Fruit fly (Drosophila melanogaster) whole organism, embryonic: ENCODE measurements around the gene barc.

Experiments used
- Awh ChIP-seq: fragments of 200-800 bp; sonication (Bioruptor generic); IDR thresholded peaks from 2 replicates; pipeline ENCODE4, ENCODE4 v1.3.6; 2022; ENCODE audit warnings: missing biosample characterization, missing genetic modification characterization
- CG10267 ChIP-seq: fragments of 200-800 bp; sonication (Bioruptor generic); optimal IDR thresholded peaks from 2 replicates; lab custom pipeline; 2018; ENCODE audit warnings: missing biosample characterization, mild to moderate bottlenecking, missing genetic modification characterization, moderate library complexity
- CG10654 ChIP-seq: fragments of 200-800 bp; sonication (Bioruptor generic); optimal IDR thresholded peaks from 2 replicates; lab custom pipeline; 2016; ENCODE audit warnings: missing biosample characterization, missing genetic modification characterization
- CG10979 ChIP-seq: fragments of 200-800 bp; sonication (Bioruptor generic); optimal IDR thresholded peaks from 2 replicates; lab custom pipeline; 2018; ENCODE audit warnings: missing biosample characterization, mild to moderate bottlenecking, missing genetic modification characterization, moderate library complexity
- CG12104 ChIP-seq: fragments of 200-800 bp; sonication (Bioruptor generic); optimal IDR thresholded peaks from 3 replicates; lab custom pipeline; 2016; ENCODE audit warnings: missing biosample characterization, missing genetic modification characterization
- CG14014 ChIP-seq: fragments of 200-800 bp; sonication (Bioruptor generic); IDR thresholded peaks from 2 replicates; pipeline ENCODE4 v1.3.6; 2022; ENCODE audit warnings: missing biosample characterization, missing genetic modification characterization
- CG14965 ChIP-seq: fragments of 200-800 bp; sonication (Bioruptor generic); optimal IDR thresholded peaks from 2 replicates; lab custom pipeline; 2016; ENCODE audit warnings: missing biosample characterization, missing genetic modification characterization, borderline replicate concordance
- CG15514 ChIP-seq: fragments of 200-800 bp; sonication (Bioruptor generic); optimal IDR thresholded peaks from 3 replicates; lab custom pipeline; 2017; ENCODE audit warnings: missing biosample characterization, missing genetic modification characterization, mild to moderate bottlenecking, moderate library complexity, missing genetic modification reagents
- CG17385 ChIP-seq: fragments of 200-800 bp; sonication (Bioruptor generic); optimal IDR thresholded peaks from 3 replicates; lab custom pipeline; 2018; ENCODE audit warnings: missing biosample characterization, mild to moderate bottlenecking, missing genetic modification characterization
- CG17802 ChIP-seq: fragments of 200-800 bp; sonication (Bioruptor generic); optimal IDR thresholded peaks from 2 replicates; lab custom pipeline; 2018; ENCODE audit warnings: missing biosample characterization, mild to moderate bottlenecking, missing genetic modification characterization, moderate library complexity
- CG18011 ChIP-seq: fragments of 200-800 bp; sonication (Bioruptor generic); optimal IDR thresholded peaks from 2 replicates; lab custom pipeline; 2017; ENCODE audit warnings: missing biosample characterization, missing genetic modification characterization, mild to moderate bottlenecking, moderate library complexity, missing genotype
- CG1832 ChIP-seq: fragments of 200-800 bp; sonication (Bioruptor generic); optimal IDR thresholded peaks from 2 replicates; lab custom pipeline; 2017; ENCODE audit warnings: missing biosample characterization, mild to moderate bottlenecking, missing genetic modification characterization, inconsistent platforms
- CG18764 ChIP-seq: fragments of 200-800 bp; sonication (Bioruptor generic); optimal IDR thresholded peaks from 3 replicates; lab custom pipeline; 2016; ENCODE audit warnings: missing biosample characterization, missing genetic modification characterization
- CG2116 ChIP-seq: fragments of 200-800 bp; sonication (Bioruptor generic); optimal IDR thresholded peaks from 3 replicates; lab custom pipeline; 2018; ENCODE audit warnings: missing biosample characterization, mild to moderate bottlenecking, missing genetic modification characterization
- CG30020 ChIP-seq: fragments of 200-800 bp; optimal IDR thresholded peaks from 2 replicates; lab custom pipeline; 2019; ENCODE audit warnings: missing biosample characterization, mild to moderate bottlenecking, missing genetic modification characterization, moderate library complexity
- CG3847 ChIP-seq: fragments of 200-800 bp; sonication (Bioruptor generic); IDR thresholded peaks from 2 replicates; pipeline ENCODE4 v1.3.6; 2022; ENCODE audit warnings: missing biosample characterization, missing genetic modification characterization
- CG6813 ChIP-seq: fragments of 200-800 bp; sonication (Bioruptor generic); optimal IDR thresholded peaks from 2 replicates; lab custom pipeline; 2017; ENCODE audit warnings: missing biosample characterization, missing genetic modification characterization, mild to moderate bottlenecking, moderate library complexity, missing genetic modification reagents
- CG7745 ChIP-seq: fragments of 200-800 bp; sonication (Bioruptor generic); optimal IDR thresholded peaks from 2 replicates; lab custom pipeline; 2018; ENCODE audit warnings: missing biosample characterization, mild to moderate bottlenecking, missing genetic modification characterization, moderate library complexity
- CG8359 ChIP-seq: fragments of 200-800 bp; sonication (Bioruptor generic); optimal IDR thresholded peaks from 2 replicates; lab custom pipeline; 2017; ENCODE audit warnings: missing biosample characterization, mild to moderate bottlenecking, missing genetic modification characterization, borderline replicate concordance
- CG9932 ChIP-seq: fragments of 200-800 bp; sonication (Bioruptor generic); IDR thresholded peaks from 2 replicates; pipeline ENCODE4 v1.3.6; 2022; ENCODE audit warnings: missing biosample characterization, missing genetic modification characterization
- ERR ChIP-seq: fragments of 200-800 bp; sonication (Bioruptor generic); optimal IDR thresholded peaks from 2 replicates; lab custom pipeline; 2016; ENCODE audit warnings: missing biosample characterization, missing genetic modification characterization
- Lhr ChIP-seq: fragments of 200-800 bp; sonication (Bioruptor generic); optimal IDR thresholded peaks from 3 replicates; lab custom pipeline; 2017; ENCODE audit warnings: mild to moderate bottlenecking, missing biosample characterization, missing genetic modification reagents, missing genetic modification characterization
- Med ChIP-seq: fragments of 200-800 bp; sonication (Bioruptor generic); peaks from one replicate; lab custom pipeline; 2016; ENCODE audit warnings: missing biosample characterization, missing genetic modification characterization, mild to moderate bottlenecking, inconsistent platforms, moderate library complexity
- Mes4 ChIP-seq: fragments of 200-800 bp; sonication (Bioruptor generic); optimal IDR thresholded peaks from 2 replicates; lab custom pipeline; 2016; ENCODE audit warnings: missing biosample characterization, missing genetic modification characterization
- NC2α ChIP-seq: fragments of 200-800 bp; sonication (Bioruptor generic); optimal IDR thresholded peaks from 2 replicates; lab custom pipeline; 2016; ENCODE audit warnings: missing biosample characterization, missing genetic modification characterization
- NC2β ChIP-seq: fragments of 200-800 bp; sonication (Bioruptor generic); optimal IDR thresholded peaks from 2 replicates; lab custom pipeline; 2016; ENCODE audit warnings: missing biosample characterization, missing genetic modification characterization
- PHDP ChIP-seq: fragments of 200-800 bp; sonication (Bioruptor generic); optimal IDR thresholded peaks from 3 replicates; lab custom pipeline; 2018; ENCODE audit warnings: missing biosample characterization, mild to moderate bottlenecking, missing genetic modification characterization, moderate library complexity
- Ravus ChIP-seq: fragments of 200-800 bp; sonication (Bioruptor generic); IDR thresholded peaks from 2 replicates; pipeline ENCODE4 v1.3.6; 2022; ENCODE audit warnings: missing biosample characterization, missing genetic modification characterization
- Xrp1 ChIP-seq: fragments of 200-800 bp; sonication (Bioruptor generic); IDR thresholded peaks from 2 replicates; pipeline ENCODE4 v1.3.6; 2022; ENCODE audit warnings: missing biosample characterization, missing genetic modification characterization
- ac ChIP-seq: fragments of 200-800 bp; sonication (Bioruptor generic); optimal IDR thresholded peaks from 3 replicates; lab custom pipeline; 2017; ENCODE audit warnings: missing biosample characterization, mild to moderate bottlenecking, missing genetic modification characterization
- dimm ChIP-seq: fragments of 200-800 bp; sonication (Bioruptor generic); IDR thresholded peaks from 2 replicates; pipeline ENCODE4 v1.3.6; 2022; ENCODE audit warnings: missing biosample characterization, missing genetic modification characterization
- dysf ChIP-seq: fragments of 200-800 bp; sonication (Bioruptor generic); IDR thresholded peaks from 3 replicates; pipeline ENCODE4 v1.3.6; 2022; ENCODE audit warnings: missing biosample characterization, missing genetic modification characterization
- en ChIP-seq: fragments of 200-800 bp; sonication (Bioruptor generic); optimal IDR thresholded peaks from 2 replicates; lab custom pipeline; 2016; ENCODE audit warnings: missing biosample characterization, missing genetic modification characterization
- fd64A ChIP-seq: fragments of 200-800 bp; sonication (Bioruptor generic); optimal IDR thresholded peaks from 3 replicates; lab custom pipeline; 2018; ENCODE audit warnings: missing biosample characterization, mild to moderate bottlenecking, missing genetic modification characterization
- gcm2 ChIP-seq: fragments of 200-800 bp; sonication (Bioruptor generic); optimal IDR thresholded peaks from 2 replicates; lab custom pipeline; 2016; ENCODE audit warnings: missing biosample characterization, missing genetic modification characterization
- hkb ChIP-seq, 2 experiments: fragments of 200-800 bp in 1 of 2; fragments of >200 bp in 1 of 2; sonication (Bioruptor generic) in 1 of 2; IDR thresholded peaks in 1 of 2; optimal IDR thresholded peaks in 1 of 2; 2 replicates each; pipeline versions ENCODE4 v1.3.6 to Lab custom; 2017 to 2022; ENCODE audit warnings: missing biosample characterization in 1 of 2, missing genetic modification characterization in 1 of 2
- klu ChIP-seq: fragments of 200-800 bp; sonication (Bioruptor generic); IDR thresholded peaks from 2 replicates; pipeline ENCODE4 v1.3.6; 2022; ENCODE audit warnings: missing biosample characterization, missing genetic modification characterization
- mam ChIP-seq: fragments of 200-800 bp; sonication (Bioruptor generic); optimal IDR thresholded peaks from 3 replicates; lab custom pipeline; 2016; ENCODE audit warnings: missing biosample characterization, missing genetic modification characterization
- pb ChIP-seq: fragments of 200-800 bp; sonication (Bioruptor generic); optimal IDR thresholded peaks from 3 replicates; lab custom pipeline; 2016; ENCODE audit warnings: missing biosample characterization, missing genetic modification characterization
- peb ChIP-seq: fragments of 200-800 bp; sonication (Bioruptor generic); IDR thresholded peaks from 2 replicates; pipeline ENCODE4 v1.3.6; 2022; ENCODE audit warnings: missing biosample characterization, missing genetic modification characterization
- prd ChIP-seq, 3 experiments: fragments of >200 bp in 2 of 3; fragments of 200-800 bp in 1 of 3; sonication (Bioruptor generic) in 1 of 3; optimal IDR thresholded peaks in 2 of 3; IDR thresholded peaks in 1 of 3; 2 replicates in 2 of 3; 3 replicates in 1 of 3; pipeline versions ENCODE4 v1.3.6 to Lab custom; 2017 to 2022; ENCODE audit warnings: missing biosample characterization in 1 of 3, missing genetic modification characterization in 1 of 3
- pros ChIP-seq: fragments of 200-800 bp; sonication (Bioruptor generic); optimal IDR thresholded peaks from 3 replicates; lab custom pipeline; 2019; ENCODE audit warnings: missing biosample characterization, mild to moderate bottlenecking, missing genetic modification characterization, moderate library complexity
- pum ChIP-seq: fragments of 200-800 bp; sonication (Bioruptor generic); optimal IDR thresholded peaks from 2 replicates; lab custom pipeline; 2016; ENCODE audit warnings: missing biosample characterization, missing genetic modification characterization
- repo ChIP-seq: fragments of 200-800 bp; sonication (Bioruptor generic); optimal IDR thresholded peaks from 2 replicates; lab custom pipeline; 2016; ENCODE audit warnings: missing biosample characterization, missing genetic modification characterization
- sc ChIP-seq, 3 experiments: fragments of >200 bp in 2 of 3; fragments of 200-800 bp in 1 of 3; sonication (Bioruptor generic) in 1 of 3; optimal IDR thresholded peaks; 2 replicates in 2 of 3; 3 replicates in 1 of 3; lab custom pipeline; 2017; ENCODE audit warnings: mild to moderate bottlenecking in 1 of 3, missing biosample characterization in 1 of 3, missing genetic modification characterization in 1 of 3, missing genetic modification reagents in 1 of 3
- twi ChIP-seq: fragments of 200-800 bp; optimal IDR thresholded peaks from 2 replicates; lab custom pipeline; 2019; ENCODE audit warnings: missing biosample characterization, mild to moderate bottlenecking, missing genetic modification characterization, moderate library complexity
- vvl ChIP-seq: fragments of 200-800 bp; sonication (Bioruptor generic); IDR thresholded peaks from 2 replicates; pipeline ENCODE4 v1.3.6; 2022; ENCODE audit warnings: missing biosample characterization, missing genetic modification characterization
- wdn ChIP-seq: fragments of 200-800 bp; sonication (Bioruptor generic); IDR thresholded peaks from 2 replicates; pipeline ENCODE4 v1.3.6; 2022; ENCODE audit warnings: missing biosample characterization, missing genetic modification characterization
- wek ChIP-seq: fragments of 200-800 bp; sonication (Bioruptor generic); optimal IDR thresholded peaks from 3 replicates; lab custom pipeline; 2018; ENCODE audit warnings: missing biosample characterization, mild to moderate bottlenecking, missing genetic modification characterization, moderate library complexity
- wor ChIP-seq: fragments of 200-800 bp; sonication (Bioruptor generic); IDR thresholded peaks from 2 replicates; pipeline ENCODE4 v1.3.6; 2022; ENCODE audit warnings: missing biosample characterization, missing genetic modification characterization

barc gene

DNA sequence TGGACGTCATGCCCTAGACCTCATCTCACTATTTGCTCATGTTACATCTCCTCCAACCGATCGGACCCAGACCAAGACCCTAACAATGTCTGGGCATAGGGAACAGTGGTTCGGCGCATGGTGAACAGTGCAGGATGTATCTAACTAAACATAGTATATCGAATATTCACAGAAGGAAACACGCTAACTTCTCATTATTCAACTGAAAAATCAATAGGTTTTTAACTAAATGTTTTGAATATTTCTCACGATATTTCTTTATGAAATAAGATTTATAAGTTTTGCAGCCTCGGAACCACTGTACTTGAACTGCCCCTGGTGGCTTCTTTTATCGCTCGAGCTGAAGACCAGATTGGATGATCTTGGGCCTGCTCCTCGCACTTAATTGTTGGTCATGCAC lies 20.7 kb upstream of the barc start (continued):
- peak; percentile 23 for TF ChIP-seq Mes4
- TF ChIP-seq ac (GFP tag; lab: Kevin White, UChicago): peak; percentile 76
- TF ChIP-seq CG14014 (GFP tag; lab: Robert Waterston, UW): no peak
- TF ChIP-seq sc (optimal IDR thresholded peaks at IDR 0.05; lab: Kevin White, UChicago): no peak
- peak; percentile 34 for TF ChIP-seq sc (GFP tag; optimal IDR thresholded peaks at IDR 0.05; lab: Kevin White, UChicago)
- TF ChIP-seq pum (GFP tag; lab: Kevin White, UChicago): peak; percentile 56
- peak; percentile 14 for TF ChIP-seq NC2α (GFP tag; lab: Kevin White, UChicago)
- TF ChIP-seq Med (GFP tag; lab: Kevin White, UChicago): peak; percentile 86
- peak; percentile 85 for TF ChIP-seq CG10979
- TF ChIP-seq dysf (GFP tag; lab: Robert Waterston, UW): 0 out of 3 replicates have a peak, but pooled peaks have one; percentile 8
- peak; percentile 77 for TF ChIP-seq NC2β
- no peak for TF ChIP-seq wdn
- TF ChIP-seq CG18011: no peak
- TF ChIP-seq en (GFP tag; lab: Kevin White, UChicago): peak; percentile 28
- TF ChIP-seq hkb (optimal IDR thresholded peaks at IDR 0.05; lab: Kevin White, UChicago): no peak
- TF ChIP-seq hkb (GFP tag; IDR thresholded peaks at IDR 0.05; lab: Robert Waterston, UW): peak; percentile 58
- TF ChIP-seq twi: no peak
- peak; percentile 21 for TF ChIP-seq CG7745 (tag; lab: Kevin White, UChicago)
- no peak for TF ChIP-seq mam (GFP tag; lab: Kevin White, UChicago)
- TF ChIP-seq fd64A (GFP tag; lab: Kevin White, UChicago): peak; percentile 20
- no peak for TF ChIP-seq gcm2 (GFP tag; lab: Kevin White, UChicago)
- TF ChIP-seq CG6813 (GFP tag; lab: Kevin White, UChicago): peak; percentile 66
- TF ChIP-seq CG1832 (GFP tag; lab: Kevin White, UChicago): no peak
- TF ChIP-seq CG10654 (GFP tag; lab: Kevin White, UChicago): peak; percentile 24
- no peak for TF ChIP-seq prd (optimal IDR thresholded peaks at IDR 0.05; lab: Kevin White, UChicago)
- TF ChIP-seq prd (GFP tag; IDR thresholded peaks at IDR 0.05; lab: Robert Waterston, UW): peak; percentile 80
- TF ChIP-seq Xrp1 (GFP tag; lab: Robert Waterston, UW): peak; percentile 89
- TF ChIP-seq CG17385: peak; percentile 18
- no peak for TF ChIP-seq CG3847 (GFP tag; lab: Robert Waterston, UW)
- no peak for TF ChIP-seq CG2116 (GFP tag; lab: Kevin White, UChicago)
- no peak for TF ChIP-seq CG9932 (GFP tag; lab: Robert Waterston, UW)
- no peak for TF ChIP-seq wor (GFP tag; lab: Robert Waterston, UW)
- TF ChIP-seq Lhr (GFP tag; lab: Kevin White, UChicago): no peak
- peak; percentile 75 for TF ChIP-seq vvl
- peak; percentile 22 for TF ChIP-seq CG18764 (GFP tag; lab: Kevin White, UChicago)
- TF ChIP-seq CG12104 (GFP tag; lab: Kevin White, UChicago): peak; percentile 4
- TF ChIP-seq wek: no peak
- peak; percentile 6 for TF ChIP-seq pros (GFP tag; lab: Kevin White, UChicago)
- TF ChIP-seq CG15514 (GFP tag; lab: Kevin White, UChicago): no peak
- TF ChIP-seq repo (GFP tag; lab: Kevin White, UChicago): peak; percentile 17
- no peak for TF ChIP-seq Awh (GFP tag; lab: Robert Waterston, UW)
- TF ChIP-seq dimm (GFP tag; lab: Robert Waterston, UW): no peak
- TF ChIP-seq CG8359: peak; percentile 29
- TF ChIP-seq CG10267: peak; percentile 77
- TF ChIP-seq ERR (GFP tag; lab: Kevin White, UChicago): no peak
- no peak for TF ChIP-seq CG17802 (tag; lab: Kevin White, UChicago)
- no peak for TF ChIP-seq CG30020
- no peak for TF ChIP-seq CG14965 (GFP tag; lab: Kevin White, UChicago)
- no peak for TF ChIP-seq klu (GFP tag; lab: Robert Waterston, UW)
- peak; percentile 10 for TF ChIP-seq PHDP (tag; lab: Kevin White, UChicago)
- TF ChIP-seq pb: peak; percentile 21
- TF ChIP-seq peb (GFP tag; lab: Robert Waterston, UW): peak; percentile 34; the same call in 1 of the 2 replicates
- TF ChIP-seq Ravus: no peak
